Worm (Caenorhabditis elegans): ENCODE results near the gene col-91.

DNA sequence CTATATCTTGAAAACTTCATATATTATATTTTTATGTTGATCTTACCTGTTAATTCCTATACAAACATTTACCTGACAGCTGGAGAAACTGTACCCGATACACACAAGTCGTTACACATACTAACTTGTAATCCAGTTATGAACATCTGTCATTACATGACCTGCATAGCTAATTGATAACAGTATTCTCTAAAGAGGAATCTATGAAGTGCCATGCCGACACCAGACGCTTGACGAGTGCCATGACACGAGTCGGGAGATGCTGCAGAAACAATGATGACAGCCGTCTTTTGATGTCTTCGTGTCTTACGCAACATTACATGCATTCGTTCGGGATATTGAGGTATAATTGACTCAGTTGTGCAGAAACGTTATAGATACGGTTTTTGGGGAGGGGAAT lies 43.4 kb downstream of the col-91 start:
- TF ChIP-seq nhr-12 (tag; optimal IDR thresholded peaks at IDR 0.05) = no peak
- no peak for TF ChIP-seq ztf-1 (GFP tag; conservative IDR thresholded peaks at IDR 0.05)
- no peak for TF ChIP-seq ZK546.5 (tag; optimal IDR thresholded peaks at IDR 0.05)
- no peak for TF ChIP-seq aly-2 (tag; optimal IDR thresholded peaks at IDR 0.05)
- no peak for TF ChIP-seq skn-1 (tag; optimal IDR thresholded peaks at IDR 0.05)
- TF ChIP-seq unc-62 (GFP tag; optimal IDR thresholded peaks at IDR 0.05) = no peak
- TF ChIP-seq F13H6.1 (tag; optimal IDR thresholded peaks at IDR 0.05) = no peak
- TF ChIP-seq elt-3 (tag; optimal IDR thresholded peaks at IDR 0.05) = no peak
- no peak for TF ChIP-seq Y55F3AM.14 (GFP tag; optimal IDR thresholded peaks at IDR 0.05)
- TF ChIP-seq elt-1 (tag; optimal IDR thresholded peaks at IDR 0.05) = no peak
